Worm (Caenorhabditis elegans) whole organism, L1 larva: ENCODE measurements around the gene nhr-17.

Experiments
- lin-13 ChIP-seq: fragments of 150-350 bp; optimal IDR thresholded peaks from 2 replicates; lab custom pipeline; 2014; ENCODE audit warnings: missing biosample characterization, missing genetic modification reagents, missing genetic modification characterization
- lin-39 ChIP-seq: fragments of 150-350 bp; optimal IDR thresholded peaks from 2 replicates; lab custom pipeline; 2014; ENCODE audit warnings: missing biosample characterization, missing genetic modification reagents, missing genetic modification characterization
- rnt-1 ChIP-seq: sonication (generic microtip); optimal IDR thresholded peaks from 2 replicates; lab custom pipeline; 2016; ENCODE audit warnings: mild to moderate bottlenecking, missing genetic modification characterization, moderate library complexity, missing compliant biosample characterization
- snu-23 ChIP-seq: sonication (generic microtip); optimal IDR thresholded peaks from 2 replicates; lab custom pipeline; 2016; ENCODE audit warnings: missing genetic modification characterization, missing compliant biosample characterization
- unc-130 ChIP-seq: fragments of 150-350 bp; optimal IDR thresholded peaks from 2 replicates; lab custom pipeline; 2017; ENCODE audit warnings: missing biosample characterization, missing genetic modification characterization, inconsistent platforms
- unc-62 ChIP-seq: fragments of 150-350 bp; optimal IDR thresholded peaks from 2 replicates; lab custom pipeline; 2014; ENCODE audit warnings: missing biosample characterization, missing genetic modification reagents, missing genetic modification characterization

ce11 chrX:12637978-12638377, 29.7 kb downstream of the nhr-17 start:
- TF ChIP-seq unc-130: no peak
- TF ChIP-seq snu-23 (GFP tag; lab: Kevin White, UChicago): no peak
- no peak for TF ChIP-seq lin-39
- TF ChIP-seq rnt-1 (tag; lab: Kevin White, UChicago): no peak
- TF ChIP-seq unc-62 (GFP tag; lab: Kevin White, UChicago): no peak
- TF ChIP-seq lin-13 (GFP tag; lab: Kevin White, UChicago): no peak
